Worm (Caenorhabditis elegans): ENCODE measurements around the gene Y56A3A.16.

ce11 chrIII:11861123-11861522, 53.0 kb downstream of the Y56A3A.16 start:
- TF ChIP-seq mab-5 (tag; optimal IDR thresholded peaks at IDR 0.05) (no peak), nhr-23 (tag; optimal IDR thresholded peaks at IDR 0.05) (no peak), blmp-1 (tag; optimal IDR thresholded peaks at IDR 0.05; ENCODE audit: insufficient read depth) (no peak), ceh-16 (tag; optimal IDR thresholded peaks at IDR 0.05) (no peak), ZK546.5 (tag; optimal IDR thresholded peaks at IDR 0.05) (no peak), peb-1 (tag; optimal IDR thresholded peaks at IDR 0.05) (no peak)
